Fruit fly (Drosophila melanogaster): ENCODE results near the gene RpS10b.

Gene RpS10b

dm6 chrX:19603953-19604352 is 6.1 kb downstream of the RpS10b start (continued):
- peak; percentile 80 for TF ChIP-seq NfI (GFP tag; optimal IDR thresholded peaks at IDR 0.05)
- TF ChIP-seq z (GFP tag; IDR thresholded peaks at IDR 0.05) = no peak
- peak; percentile 60 for TF ChIP-seq chn (GFP tag; optimal IDR thresholded peaks at IDR 0.05)
- TF ChIP-seq ro (GFP tag; IDR thresholded peaks at IDR 0.05) = no peak
- peak; percentile 71 for TF ChIP-seq ken (GFP tag; IDR thresholded peaks at IDR 0.05)
- no peak for TF ChIP-seq Scr (GFP tag; IDR thresholded peaks at IDR 0.05; ENCODE audit: partially characterized antibody)
- TF ChIP-seq lbe (GFP tag; optimal IDR thresholded peaks at IDR 0.05) = peak; percentile 30
- no peak for TF ChIP-seq crp (GFP tag; optimal IDR thresholded peaks at IDR 0.05)
- TF ChIP-seq CG6683 (GFP tag; optimal IDR thresholded peaks at IDR 0.05) = peak; percentile 19
- peak; percentile 68 for TF ChIP-seq kay (GFP tag; optimal IDR thresholded peaks at IDR 0.05)
- peak; percentile 44; the same call in 1 of the 2 replicates for TF ChIP-seq stc (GFP tag; IDR thresholded peaks at IDR 0.05)
- peak; percentile 44 for TF ChIP-seq CG14710 (tag; optimal IDR thresholded peaks at IDR 0.05)
- peak; percentile 91 for TF ChIP-seq Med (GFP tag)
- TF ChIP-seq gsb-n (tag; optimal IDR thresholded peaks at IDR 0.05) = peak; percentile 28
- TF ChIP-seq trh (GFP tag; optimal IDR thresholded peaks at IDR 0.05) = no peak
- peak; percentile 72 for TF ChIP-seq tio (GFP tag; optimal IDR thresholded peaks at IDR 0.05)
- TF ChIP-seq gce (GFP tag; IDR thresholded peaks at IDR 0.05) = peak; percentile 60; the same call in 1 of the 3 replicates
- peak; percentile 76 for TF ChIP-seq HmgZ (tag; optimal IDR thresholded peaks at IDR 0.05)
- TF ChIP-seq D (optimal IDR thresholded peaks at IDR 0.05) = no peak
- peak; percentile 62 for TF ChIP-seq D (GFP tag; optimal IDR thresholded peaks at IDR 0.05)
- peak; percentile 79 for TF ChIP-seq tgo (GFP tag; IDR thresholded peaks at IDR 0.05)
- TF ChIP-seq H2.0 (GFP tag; IDR thresholded peaks at IDR 0.05) = peak; percentile 71
- TF ChIP-seq sisA (GFP tag; IDR thresholded peaks at IDR 0.05) = peak; percentile 81
- no peak for TF ChIP-seq GATAe (GFP tag; conservative IDR thresholded peaks at IDR 0.05)
- TF ChIP-seq CG1529 (GFP tag; optimal IDR thresholded peaks at IDR 0.05) = peak; percentile 18
- no peak for TF ChIP-seq kni (GFP tag; optimal IDR thresholded peaks at IDR 0.05)
- no peak for TF ChIP-seq Bdp1 (GFP tag; optimal IDR thresholded peaks at IDR 0.05)
- TF ChIP-seq fd64A (GFP tag; optimal IDR thresholded peaks at IDR 0.05) = no peak
- TF ChIP-seq CG18011 (GFP tag; optimal IDR thresholded peaks at IDR 0.05) = peak; percentile 26
- TF ChIP-seq vnd (GFP tag; IDR thresholded peaks at IDR 0.05; ENCODE audit: partially characterized antibody) = no peak
- TF ChIP-seq CG30431 (GFP tag; optimal IDR thresholded peaks at IDR 0.05) = peak; percentile 43
- TF ChIP-seq tin (GFP tag; optimal IDR thresholded peaks at IDR 0.05) = peak; percentile 73
- no peak for TF ChIP-seq h (optimal IDR thresholded peaks at IDR 0.05)
- TF ChIP-seq E2f1 (GFP tag; IDR thresholded peaks at IDR 0.05) = peak; percentile 70
- TF ChIP-seq seq (GFP tag; IDR thresholded peaks at IDR 0.05) = peak; percentile 76
- TF ChIP-seq pho (GFP tag; optimal IDR thresholded peaks at IDR 0.05) = peak; percentile 48
- TF ChIP-seq exex (tag; optimal IDR thresholded peaks at IDR 0.05) = peak; percentile 33
- TF ChIP-seq CG31365 (tag; optimal IDR thresholded peaks at IDR 0.05) = no peak
- peak; percentile 82 for TF ChIP-seq CG2678 (tag; optimal IDR thresholded peaks at IDR 0.05)
- peak; percentile 74 for TF ChIP-seq CG17328 (GFP tag; IDR thresholded peaks at IDR 0.05)
- TF ChIP-seq btn (GFP tag; optimal IDR thresholded peaks at IDR 0.05) = no peak
- no peak for TF ChIP-seq Lpt (GFP tag; optimal IDR thresholded peaks at IDR 0.05)
- peak; percentile 82 for TF ChIP-seq sug (tag; optimal IDR thresholded peaks at IDR 0.05)
- TF ChIP-seq HHEX (GFP tag; optimal IDR thresholded peaks at IDR 0.05) = peak; percentile 78
- TF ChIP-seq CG5245 (GFP tag; optimal IDR thresholded peaks at IDR 0.05) = peak; percentile 59
- TF ChIP-seq CG34224 (GFP tag; IDR thresholded peaks at IDR 0.05; ENCODE audit: partially characterized antibody) = no peak
- peak; percentile 77 for TF ChIP-seq zen (tag; optimal IDR thresholded peaks at IDR 0.05)
- TF ChIP-seq CG3065 (GFP tag; optimal IDR thresholded peaks at IDR 0.05) = peak; percentile 19
- no peak for TF ChIP-seq gcm2 (GFP tag; optimal IDR thresholded peaks at IDR 0.05)
- TF ChIP-seq CG9437 (GFP tag; optimal IDR thresholded peaks at IDR 0.05) = peak; percentile 49
- peak; percentile 78 for TF ChIP-seq Sox102F (GFP tag; optimal IDR thresholded peaks at IDR 0.05)
- TF ChIP-seq CG6689 (GFP tag; IDR thresholded peaks at IDR 0.05) = peak; percentile 73

Measured in whole organism, embryonic.